Worm (Caenorhabditis elegans): ENCODE results near the gene abu-10.

DNA sequence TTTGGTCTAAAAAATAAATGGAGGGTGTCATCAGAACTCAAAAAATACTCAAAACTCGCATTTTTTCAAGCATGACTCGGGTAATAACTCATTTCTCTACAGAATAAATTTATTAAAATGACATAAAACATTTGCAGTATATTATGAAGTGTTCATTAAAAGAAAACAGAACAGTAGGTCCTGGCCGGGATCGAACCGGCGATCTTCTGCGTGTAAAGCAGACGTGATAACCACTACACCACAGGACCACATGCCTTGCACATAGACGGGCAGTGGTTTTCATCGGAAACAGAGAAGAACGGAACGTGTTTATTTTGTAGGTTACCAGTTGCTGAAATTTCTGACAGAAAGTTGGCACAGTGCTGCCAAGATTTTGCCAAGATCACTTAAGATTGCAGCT lies 4.6 kb upstream of the abu-10 start:
- TF ChIP-seq dao-5 (tag; optimal IDR thresholded peaks at IDR 0.05) (peak; percentile 32), W03F9.2 (tag; optimal IDR thresholded peaks at IDR 0.05) (no peak), him-1 (tag; optimal IDR thresholded peaks at IDR 0.05) (peak; percentile 21)
